Worm (Caenorhabditis elegans): ENCODE measurements around the gene tag-243.

ce11 chrIII:4647878-4648277, 40.4 kb downstream of the tag-243 start, which contains the start of gene T23F11.6:
- TF ChIP-seq ama-1 (optimal IDR thresholded peaks at IDR 0.05) (no peak), flt-1 (GFP tag; IDR thresholded peaks at IDR 0.05) (no peak), aly-1 (tag; optimal IDR thresholded peaks at IDR 0.05) (no peak), tbx-11 (GFP tag; IDR thresholded peaks at IDR 0.05) (no peak), scrt-1 (GFP tag; IDR thresholded peaks at IDR 0.05) (no peak), F13C5.2 (tag; optimal IDR thresholded peaks at IDR 0.05) (no peak), B0310.2 (tag; optimal IDR thresholded peaks at IDR 0.05) (no peak), sea-1 (GFP tag; conservative IDR thresholded peaks at IDR 0.05) (no peak), tbx-37 (GFP tag; conservative IDR thresholded peaks at IDR 0.05) (no peak), hnd-1 (tag; optimal IDR thresholded peaks at IDR 0.05) (no peak), ets-7 (tag; optimal IDR thresholded peaks at IDR 0.05) (no peak), ceh-36 (tag; optimal IDR thresholded peaks at IDR 0.05) (no peak)
